Worm (Caenorhabditis elegans) whole organism, mixed stage, embryonic: ENCODE measurements around the gene ceh-19.

Experiments used
- ceh-83 ChIP-seq: fragments of 200-800 bp; sonication (Bioruptor generic); optimal IDR thresholded peaks from 2 replicates; lab custom pipeline; 2018; ENCODE audit warnings: mild to moderate bottlenecking, missing genetic modification characterization, missing compliant biosample characterization
- ham-2 ChIP-seq: fragments of 200-800 bp; sonication (Bioruptor generic); optimal IDR thresholded peaks from 2 replicates; lab custom pipeline; 2018; ENCODE audit warnings: mild to moderate bottlenecking, missing genetic modification characterization, missing compliant biosample characterization
- mep-1 ChIP-seq: fragments of 150-350 bp; optimal IDR thresholded peaks from 2 replicates; lab custom pipeline; 2017; ENCODE audit warnings: missing biosample characterization, missing genetic modification reagents, missing genetic modification characterization, inconsistent platforms

ceh-19 gene

DNA sequence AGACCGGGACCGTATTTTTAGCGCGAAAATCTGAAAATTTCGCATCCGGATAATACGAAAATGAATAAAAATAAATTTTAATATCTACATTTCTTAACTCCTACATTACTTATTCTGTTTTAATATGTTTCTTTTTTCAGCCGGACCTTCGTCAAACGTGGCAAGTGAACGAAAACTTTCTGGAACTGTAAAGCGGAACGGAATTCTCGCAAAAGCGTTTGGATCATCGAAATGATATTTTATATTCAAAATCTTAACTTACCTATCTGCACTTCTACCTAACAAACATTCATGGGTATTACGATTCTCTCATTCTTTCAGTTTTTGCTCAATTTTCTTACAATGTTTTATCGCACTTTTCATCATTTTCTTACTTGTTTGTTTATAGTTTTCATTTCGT is 49.1 kb downstream of the ceh-19 start:
- TF ChIP-seq ham-2 (GFP tag; lab: Kevin White, UChicago): no peak
- TF ChIP-seq ceh-83 (GFP tag; lab: Kevin White, UChicago): no peak
- TF ChIP-seq mep-1 (tag; lab: Kevin White, UChicago): no peak
